Worm (Caenorhabditis elegans) whole organism, young adult: ENCODE results near the gene rps-14.

ENCODE experiments used
- Y67H2A.10 ChIP-seq: fragments of 200-800 bp; sonication (Bioruptor generic); conservative IDR thresholded peaks from 2 replicates; pipeline ENCODE4 v1.3.6; 2022; ENCODE audit warnings: missing genetic modification reagents, missing genetic modification characterization, missing compliant biosample characterization
- cebp-2 ChIP-seq: fragments of 200-800 bp; sonication (Bioruptor generic); IDR thresholded peaks from 2 replicates; pipeline ENCODE4 v1.3.6; 2022; ENCODE audit warnings: missing genetic modification characterization, missing compliant biosample characterization
- unc-62 ChIP-seq: fragments of 150-350 bp; optimal IDR thresholded peaks from 2 replicates; lab custom pipeline; 2014; ENCODE audit warnings: missing biosample characterization, missing genetic modification reagents, missing genetic modification characterization

ce11 chrIII:7136015-7136414, 43.4 kb downstream of the rps-14 start, which contains the start of gene B0280.17:
- TF ChIP-seq unc-62 (no peak), cebp-2 (GFP tag; lab: Robert Waterston, UW) (no peak), Y67H2A.10 (GFP tag; lab: Robert Waterston, UW) (no peak)
